Worm (Caenorhabditis elegans) whole organism, dauer: Measurements from ENCODE around the gene shk-1.
"Not testable (repeated sequence)": the region's sequence is repeated elsewhere in the genome, so short reads cannot be mapped to it uniquely, and the experiment has no call there.

Experiments
- unc-62 ChIP-seq: sonication (generic microtip); optimal IDR thresholded peaks from 2 replicates; lab custom pipeline; 2017; ENCODE audit warnings: missing biosample characterization, missing genetic modification reagents, missing genetic modification characterization

shk-1 gene

ce11 chrII:9757651-9758282, at the start of gene shk-1:
TSS of gene shk-1 (plus strand) at chrII:9758232.
- TF ChIP-seq unc-62 = no peak

- no peak for TF ChIP-seq unc-62
Measured at ce11 chrII:9708835-9709299, 49.2 kb upstream of the shk-1 start, which contains the start of gene glt-5. TSS of gene glt-5 (minus strand) at chrII:9708885.

ce11 chrII:9713083-9713482, 44.9 kb upstream of the shk-1 start:
- TF ChIP-seq unc-62 = no peak

ce11 chrII:9716417-9717039, 41.5 kb upstream of the shk-1 start, which contains the start of gene wee-1.3:
TSS of gene wee-1.3 (minus strand) at chrII:9716467.
- no peak for TF ChIP-seq unc-62

ce11 chrII:9717904-9718303, 40.1 kb upstream of the shk-1 start, which contains the start of gene Y53C12A.6:
TSS of gene Y53C12A.6 (minus strand) at chrII:9718004.
- TF ChIP-seq unc-62 = no peak

- TF ChIP-seq unc-62 = not testable (repeated sequence)
Measured at ce11 chrII:9718631-9719252, 39.3 kb upstream of the shk-1 start, which contains the start of gene Y53C12A.11. TSS of gene Y53C12A.11 (minus strand) at chrII:9718698.

ce11 chrII:9724464-9724863, 33.6 kb upstream of the shk-1 start, which contains the start of gene cutl-2:
TSS of gene cutl-2 (minus strand) at chrII:9724673.
- no peak for TF ChIP-seq unc-62

- no peak for TF ChIP-seq unc-62
Measured at ce11 chrII:9725056-9725455, 33.0 kb upstream of the shk-1 start.

- TF ChIP-seq unc-62 = no peak
Measured at ce11 chrII:9727192-9727699, 30.8 kb upstream of the shk-1 start.

ce11 chrII:9728506-9728905, 29.5 kb upstream of the shk-1 start:
- TF ChIP-seq unc-62 = no peak

- no peak for TF ChIP-seq unc-62
Measured at ce11 chrII:9729196-9729595, 28.8 kb upstream of the shk-1 start.

- TF ChIP-seq unc-62 = no peak
Measured at ce11 chrII:9729866-9730265, 28.2 kb upstream of the shk-1 start.

- TF ChIP-seq unc-62 = not testable (repeated sequence)
Measured at ce11 chrII:9731810-9732209, 26.2 kb upstream of the shk-1 start, which contains the start of gene mab-3. TSS of gene mab-3 (plus strand) at chrII:9732137.

ce11 chrII:9735785-9736184, 22.2 kb upstream of the shk-1 start:
- no peak for TF ChIP-seq unc-62

- TF ChIP-seq unc-62 = no peak
Measured at ce11 chrII:9738820-9739219, 19.2 kb upstream of the shk-1 start.

ce11 chrII:9740552-9740951, 17.5 kb upstream of the shk-1 start:
- TF ChIP-seq unc-62 = no peak

- no peak for TF ChIP-seq unc-62
Measured at ce11 chrII:9741400-9741799, 16.6 kb upstream of the shk-1 start.
